Fruit fly (Drosophila melanogaster): ENCODE results near the gene PolG2.

DNA sequence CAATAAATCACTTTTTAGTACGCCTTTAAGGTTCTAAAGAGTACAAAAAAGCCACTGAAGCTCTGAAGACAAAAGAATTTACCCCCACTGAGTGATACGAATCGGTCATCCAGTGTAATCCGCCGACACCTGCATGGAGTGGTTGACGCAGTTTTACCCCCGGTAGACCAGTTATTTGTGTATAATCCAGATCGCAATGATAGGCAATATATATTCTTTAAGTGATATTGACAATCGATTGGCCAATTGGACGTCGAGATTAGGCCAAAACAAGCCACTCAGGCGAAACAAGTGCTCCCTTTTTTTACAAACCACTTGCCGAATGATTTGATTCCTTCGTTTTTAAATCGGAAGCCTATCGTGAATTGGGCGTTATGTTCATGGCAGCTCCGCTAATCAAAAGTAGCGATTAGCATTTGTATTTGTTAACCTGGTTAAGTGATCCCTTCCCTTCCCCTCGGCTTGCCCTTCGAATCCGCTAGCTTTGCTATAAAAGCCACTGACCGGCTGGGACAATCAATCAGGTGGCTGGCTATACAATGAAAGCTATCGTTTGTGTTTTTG, 13.4 kb upstream of the PolG2 start, which contains the start of gene CG7916:
- no peak for TF ChIP-seq bab1 (GFP tag; optimal IDR thresholded peaks at IDR 0.05)
- TF ChIP-seq CG1620 (GFP tag; optimal IDR thresholded peaks at IDR 0.05): no peak
